Worm (Caenorhabditis elegans) whole organism, L4 larva: ENCODE measurements around the gene K06G5.1.

Experiments
- D1046.2 ChIP-seq: fragments of 200-800 bp; sonication (Bioruptor generic); IDR thresholded peaks from 2 replicates; pipeline ENCODE4 v1.3.6; 2022; ENCODE audit warnings: missing genetic modification characterization, missing compliant biosample characterization
- ZK546.5 ChIP-seq, 2 experiments: sonication (generic microtip); optimal IDR thresholded peaks; 2 replicates each; lab custom pipeline; 2017; ENCODE audit warnings: missing biosample characterization in 2 of 2, missing genetic modification characterization in 2 of 2
- dmd-8 ChIP-seq: fragments of 200-800 bp; sonication (Bioruptor generic); IDR thresholded peaks from 2 replicates; pipeline ENCODE4 v1.3.6; 2022; ENCODE audit warnings: missing genetic modification characterization, missing compliant biosample characterization
- egl-27 ChIP-seq: sonication (generic microtip); optimal IDR thresholded peaks from 3 replicates; lab custom pipeline; 2017; ENCODE audit warnings: missing biosample characterization, missing genetic modification reagents, missing genetic modification characterization
- fos-1 ChIP-seq: fragments of 150-350 bp; optimal IDR thresholded peaks from 2 replicates; lab custom pipeline; 2014; ENCODE audit warnings: missing biosample characterization, missing genetic modification characterization
- gei-8 ChIP-seq: fragments of 200-800 bp; sonication (Bioruptor generic); optimal IDR thresholded peaks from 2 replicates; lab custom pipeline; 2018; ENCODE audit warnings: mild to moderate bottlenecking, missing genetic modification characterization, missing compliant biosample characterization
- lin-1 ChIP-seq: fragments of 200-800 bp; sonication (Bioruptor generic); IDR thresholded peaks from 2 replicates; pipeline ENCODE4 v1.3.6; 2022; ENCODE audit warnings: missing genetic modification reagents, missing genetic modification characterization, missing compliant biosample characterization
- lin-39 ChIP-seq: fragments of 150-350 bp; optimal IDR thresholded peaks from 2 replicates; lab custom pipeline; 2014; ENCODE audit warnings: missing biosample characterization, missing genetic modification reagents, missing genetic modification characterization
- lsy-2 ChIP-seq, 2 experiments: fragments of 150-350 bp in 1 of 2; sonication (generic microtip) in 1 of 2; optimal IDR thresholded peaks; 2 replicates each; lab custom pipeline; 2014 to 2017; ENCODE audit warnings: missing biosample characterization in 2 of 2, missing genetic modification characterization in 2 of 2
- mxl-2 ChIP-seq: fragments of 200-800 bp; sonication (Bioruptor generic); conservative IDR thresholded peaks from 2 replicates; pipeline ENCODE4 v1.3.6; 2022; ENCODE audit warnings: missing genetic modification reagents, missing genetic modification characterization, missing compliant biosample characterization
- nhr-76 ChIP-seq: fragments of 150-350 bp; optimal IDR thresholded peaks from 2 replicates; lab custom pipeline; 2014; ENCODE audit warnings: missing biosample characterization, missing genetic modification characterization
- pha-4 ChIP-seq, 2 experiments: fragments of 150-350 bp in 1 of 2; fragments of 200-800 bp in 1 of 2; sonication (Bioruptor generic) in 1 of 2; IDR thresholded peaks in 1 of 2; optimal IDR thresholded peaks in 1 of 2; 2 replicates each; pipeline versions ENCODE4 v1.3.6 to Lab custom; 2014 to 2022; ENCODE audit warnings: missing genetic modification characterization in 2 of 2, missing genetic modification reagents in 2 of 2, missing biosample characterization in 1 of 2, missing compliant biosample characterization in 1 of 2
- skn-1 ChIP-seq: fragments of 150-350 bp; optimal IDR thresholded peaks from 2 replicates; lab custom pipeline; 2014; ENCODE audit warnings: missing biosample characterization, missing genetic modification characterization

DNA sequence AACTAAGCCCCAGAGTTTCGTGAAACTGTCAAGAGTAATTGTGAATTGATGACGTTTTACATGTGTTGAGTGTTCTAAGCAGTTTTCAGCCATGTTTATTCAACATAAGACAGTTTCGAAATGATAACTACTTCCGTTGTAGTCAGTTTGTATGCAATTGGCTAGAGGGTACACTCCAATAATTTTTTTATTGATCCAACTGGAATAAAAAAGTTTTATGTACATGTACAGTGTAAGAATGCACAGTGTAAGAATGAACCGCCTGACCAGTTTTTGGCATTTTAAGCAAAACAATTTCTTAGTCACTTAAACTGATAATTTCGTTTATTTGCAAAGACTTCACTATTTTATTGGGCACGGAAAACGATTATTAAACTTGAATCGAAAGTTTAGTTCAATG lies 1.5 kb upstream of the K06G5.1 start:
- no peak for TF ChIP-seq lsy-2 (tag; optimal IDR thresholded peaks at IDR 0.05; lab: Kevin White, UChicago)
- no peak for TF ChIP-seq D1046.2 (GFP tag; lab: Robert Waterston, UW)
- no peak for TF ChIP-seq ZK546.5 (tag; optimal IDR thresholded peaks at IDR 0.05; lab: Kevin White, UChicago)
- no peak for TF ChIP-seq egl-27 (tag; lab: Kevin White, UChicago)
- no peak for TF ChIP-seq nhr-76 (tag; lab: Kevin White, UChicago)
- TF ChIP-seq mxl-2 (GFP tag; lab: Robert Waterston, UW), result no peak
- no peak for TF ChIP-seq skn-1 (tag; lab: Kevin White, UChicago)
- no peak for TF ChIP-seq lin-39
- no peak for TF ChIP-seq pha-4 (GFP tag; IDR thresholded peaks at IDR 0.05; lab: Robert Waterston, UW)
- TF ChIP-seq pha-4 (tag; optimal IDR thresholded peaks at IDR 0.05; lab: Kevin White, UChicago), result no peak
- no peak for TF ChIP-seq gei-8 (GFP tag; lab: Kevin White, UChicago)
- no peak for TF ChIP-seq dmd-8 (GFP tag; lab: Robert Waterston, UW)
- TF ChIP-seq lin-1 (GFP tag; lab: Robert Waterston, UW), result no peak
- TF ChIP-seq fos-1 (tag; lab: Kevin White, UChicago), result no peak
